Fruit fly (Drosophila melanogaster): ENCODE measurements around the gene CG31036.

DNA sequence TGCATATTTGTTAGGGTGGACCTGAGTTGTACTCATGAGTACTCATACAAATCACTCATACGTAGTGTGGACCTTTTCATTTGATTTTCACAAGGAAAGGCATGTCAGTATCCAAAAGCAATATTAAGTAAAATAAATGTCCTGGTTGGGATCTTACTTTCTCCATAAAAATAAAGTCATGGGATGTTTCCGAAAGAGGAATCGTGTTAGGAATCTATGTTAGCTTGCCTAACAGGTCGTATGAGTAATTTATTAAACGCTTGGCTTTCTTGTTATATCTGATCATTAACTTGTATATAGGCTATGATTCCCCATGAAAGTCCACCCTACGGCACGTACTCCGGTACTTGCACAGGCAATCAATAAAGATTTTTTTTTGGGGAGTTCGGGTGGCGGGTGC is 32.1 kb upstream of the CG31036 start:
- TF ChIP-seq disco-r (GFP tag; optimal IDR thresholded peaks at IDR 0.05) (no peak), CG3163 (GFP tag; optimal IDR thresholded peaks at IDR 0.05) (no peak), Side (GFP tag; optimal IDR thresholded peaks at IDR 0.05) (no peak), pho (GFP tag; optimal IDR thresholded peaks at IDR 0.05) (no peak), kay (GFP tag; optimal IDR thresholded peaks at IDR 0.05) (no peak)
